ENCODE assay signal across 1 fruit fly cellular context in genomic region chr3L:10365641-10366275, dm6.
TF ChIP-seq lines count a peak whose summit lies in the region.

No protein-coding gene starts in this region.

TF ChIP-seq in whole organism, embryonic, 481 proteins besides CTCF, POLR2A, EP300 and RAD21 (continued from another document):
- TF ChIP-seq CG8944 (GFP tag; optimal IDR thresholded peaks at IDR 0.05; lab: Kevin White, UChicago) (no peak), CG30403 (GFP tag; optimal IDR thresholded peaks at IDR 0.05; lab: Kevin White, UChicago) (no peak), lbe (GFP tag; optimal IDR thresholded peaks at IDR 0.05; lab: Kevin White, UChicago) (no peak), nmo (GFP tag; optimal IDR thresholded peaks at IDR 0.05; lab: Kevin White, UChicago) (no peak), exex (tag; optimal IDR thresholded peaks at IDR 0.05; lab: Kevin White, UChicago) (peak; percentile 77), Dll (GFP tag; IDR thresholded peaks at IDR 0.05; lab: Robert Waterston, UW; ENCODE audit: partially characterized antibody) (no peak), phol (tag; optimal IDR thresholded peaks at IDR 0.05; lab: Kevin White, UChicago) (no peak), CG4424 (GFP tag; optimal IDR thresholded peaks at IDR 0.05; lab: Kevin White, UChicago) (no peak), slbo (GFP tag; IDR thresholded peaks at IDR 0.05; lab: Robert Waterston, UW) (no peak), lab (GFP tag; optimal IDR thresholded peaks at IDR 0.05; lab: Kevin White, UChicago) (no peak), Dbx (GFP tag; IDR thresholded peaks at IDR 0.05; lab: Robert Waterston, UW) (no peak), tna (GFP tag; IDR thresholded peaks at IDR 0.05; lab: Robert Waterston, UW; ENCODE audit: partially characterized antibody) (no peak), stwl (tag; optimal IDR thresholded peaks at IDR 0.05; lab: Kevin White, UChicago) (no peak), CG2875 (GFP tag; optimal IDR thresholded peaks at IDR 0.05; lab: Kevin White, UChicago) (no peak), zf30C (GFP tag; optimal IDR thresholded peaks at IDR 0.05; lab: Kevin White, UChicago) (no peak), Ada2b (GFP tag; IDR thresholded peaks at IDR 0.05; lab: Robert Waterston, UW) (no peak), ato (GFP tag; IDR thresholded peaks at IDR 0.05; lab: Robert Waterston, UW; ENCODE audit: partially characterized antibody) (no peak), CG6254 (GFP tag; optimal IDR thresholded peaks at IDR 0.05; lab: Kevin White, UChicago) (no peak), amos (GFP tag; IDR thresholded peaks at IDR 0.05; lab: Robert Waterston, UW; ENCODE audit: partially characterized antibody) (no peak), Kr (GFP tag; optimal IDR thresholded peaks at IDR 0.05; lab: Kevin White, UChicago) (no peak), dan (GFP tag; IDR thresholded peaks at IDR 0.05; lab: Robert Waterston, UW) (no peak), CG8359 (GFP tag; optimal IDR thresholded peaks at IDR 0.05; lab: Kevin White, UChicago; ENCODE audit: borderline replicate concordance) (peak; percentile 98), Hand (GFP tag; optimal IDR thresholded peaks at IDR 0.05; lab: Kevin White, UChicago) (no peak), CG9797 (GFP tag; optimal IDR thresholded peaks at IDR 0.05; lab: Kevin White, UChicago) (no peak), chm (GFP tag; IDR thresholded peaks at IDR 0.05; lab: Robert Waterston, UW) (0 out of 2 replicates have a peak, but pooled peaks have one; percentile 60), Dp (GFP tag; optimal IDR thresholded peaks at IDR 0.05; lab: Kevin White, UChicago) (no peak)
